Fruit fly (Drosophila melanogaster): ENCODE data around the gene CG5026.

The CG5026 gene

DNA sequence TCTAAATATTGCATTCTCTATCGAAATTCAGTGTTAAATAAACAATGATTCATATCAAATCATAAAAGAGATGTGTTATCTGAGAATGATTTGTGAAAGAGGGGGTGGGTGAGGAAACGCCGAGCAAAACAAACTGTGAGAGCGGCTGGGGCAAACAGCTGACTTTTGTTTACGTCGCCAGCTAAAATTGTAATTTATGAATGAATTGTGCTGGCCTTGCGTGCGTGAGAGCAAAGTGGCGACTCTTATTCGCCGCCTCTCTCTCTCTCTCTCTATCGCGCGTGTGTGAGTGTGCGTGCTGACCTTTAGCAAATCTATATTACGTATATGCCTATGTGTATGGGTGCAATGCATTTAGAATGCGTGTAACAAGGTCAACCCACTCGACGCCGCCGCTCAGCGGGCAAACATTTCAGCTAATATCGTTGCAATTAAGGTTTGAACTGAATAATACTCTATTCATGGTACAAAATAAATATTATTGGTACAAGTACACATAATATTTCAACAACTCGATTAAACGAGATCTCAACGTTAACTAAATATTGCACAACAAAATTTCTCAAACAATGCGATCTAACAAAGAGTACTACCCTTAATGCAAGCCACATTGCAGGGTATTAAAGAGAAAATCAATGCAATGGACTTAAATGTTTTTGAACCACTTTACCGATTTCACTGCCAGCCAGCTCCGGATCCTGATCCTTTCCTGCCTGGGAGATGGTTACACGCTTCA, 10.5 kb downstream of the CG5026 start (continued):
- TF ChIP-seq TFAM (GFP tag; optimal IDR thresholded peaks at IDR 0.05) (no peak), ase (GFP tag; IDR thresholded peaks at IDR 0.05) (peak; percentile 30; the same call in 1 of the 3 replicates), jumu (GFP tag; optimal IDR thresholded peaks at IDR 0.05) (no peak), dmrt11E (tag; optimal IDR thresholded peaks at IDR 0.05) (peak; percentile 17), Hr39 (optimal IDR thresholded peaks at IDR 0.05) (no peak), YL-1 (GFP tag; optimal IDR thresholded peaks at IDR 0.05) (no peak), tio (GFP tag; optimal IDR thresholded peaks at IDR 0.05) (no peak), CG9215 (GFP tag; IDR thresholded peaks at IDR 0.05) (no peak), peb (GFP tag; IDR thresholded peaks at IDR 0.05) (no peak), CG6689 (GFP tag; IDR thresholded peaks at IDR 0.05) (peak; percentile 48), CG4404 (GFP tag; IDR thresholded peaks at IDR 0.05) (0 out of 2 replicates have a peak, but pooled peaks have one; percentile 16), CG5245 (GFP tag; optimal IDR thresholded peaks at IDR 0.05) (no peak), CG3847 (GFP tag; IDR thresholded peaks at IDR 0.05) (no peak), CG6254 (GFP tag; optimal IDR thresholded peaks at IDR 0.05) (no peak), CG10959 (GFP tag; IDR thresholded peaks at IDR 0.05) (no peak), Doc3 (GFP tag; IDR thresholded peaks at IDR 0.05; ENCODE audit: partially characterized antibody) (peak; percentile 44; the same call in 1 of the 3 replicates), CG4328 (GFP tag; optimal IDR thresholded peaks at IDR 0.05) (no peak), CG12155 (GFP tag; optimal IDR thresholded peaks at IDR 0.05) (no peak), row (GFP tag; IDR thresholded peaks at IDR 0.05) (peak; percentile 49; the same call in 2 of the 3 replicates), CG7372 (GFP tag; IDR thresholded peaks at IDR 0.05) (no peak), Atf6 (GFP tag; IDR thresholded peaks at IDR 0.05) (0 out of 2 replicates have a peak, but pooled peaks have one; percentile 18), CG15073 (GFP tag; optimal IDR thresholded peaks at IDR 0.05) (no peak), CoRest (tag; optimal IDR thresholded peaks at IDR 0.05) (no peak), Meics (GFP tag; optimal IDR thresholded peaks at IDR 0.05) (no peak), CG15011 (GFP tag; optimal IDR thresholded peaks at IDR 0.05) (no peak), Awh (GFP tag; IDR thresholded peaks at IDR 0.05) (no peak), abd-A (tag; optimal IDR thresholded peaks at IDR 0.05) (no peak), Bteb2 (GFP tag; optimal IDR thresholded peaks at IDR 0.05) (no peak), Ptx1 (GFP tag; IDR thresholded peaks at IDR 0.05) (peak; percentile 63), corto (GFP tag; optimal IDR thresholded peaks at IDR 0.05) (no peak), odd (GFP tag; optimal IDR thresholded peaks at IDR 0.05) (no peak), Antp (GFP tag; optimal IDR thresholded peaks at IDR 0.05) (no peak), CG17328 (GFP tag; IDR thresholded peaks at IDR 0.05) (no peak), CG18599 (GFP tag; optimal IDR thresholded peaks at IDR 0.05) (no peak), Drgx (GFP tag; IDR thresholded peaks at IDR 0.05) (peak; percentile 73), otp (GFP tag; IDR thresholded peaks at IDR 0.05) (0 out of 3 replicates have a peak, but pooled peaks have one; percentile 25), CG10366 (GFP tag; IDR thresholded peaks at IDR 0.05) (peak; percentile 36; the same call in 1 of the 2 replicates), p53 (GFP tag; optimal IDR thresholded peaks at IDR 0.05) (no peak), Hr78 (GFP tag; optimal IDR thresholded peaks at IDR 0.05) (peak in 1 of 2 experiments; percentile 99), CG12236 (GFP tag; optimal IDR thresholded peaks at IDR 0.05) (no peak), dpn (GFP tag; optimal IDR thresholded peaks at IDR 0.05) (peak in 1 of 2 experiments; percentile 34), CG12071 (GFP tag; optimal IDR thresholded peaks at IDR 0.05) (no peak), az2 (GFP tag; optimal IDR thresholded peaks at IDR 0.05) (peak; percentile 40), chif (GFP tag; optimal IDR thresholded peaks at IDR 0.05) (peak in 1 of 2 experiments; percentile 21), CG31224 (GFP tag; IDR thresholded peaks at IDR 0.05) (no peak), klu (GFP tag; IDR thresholded peaks at IDR 0.05) (no peak), CG2202 (tag; optimal IDR thresholded peaks at IDR 0.05) (no peak), lab (GFP tag; optimal IDR thresholded peaks at IDR 0.05) (no peak), ATbp (GFP tag; optimal IDR thresholded peaks at IDR 0.05) (peak; percentile 40), chinmo (GFP tag; IDR thresholded peaks at IDR 0.05; ENCODE audit: partially characterized antibody) (peak; percentile 99)
